Fruit fly (Drosophila melanogaster) whole organism, embryonic: ENCODE data around the gene CG14131.

ENCODE experiments used
- Atf-2 ChIP-seq: fragments of 200-800 bp; sonication (Bioruptor generic); optimal IDR thresholded peaks from 2 replicates; lab custom pipeline; 2016; ENCODE audit warnings: missing biosample characterization, missing genetic modification characterization
- Bgb ChIP-seq: fragments of 200-800 bp; sonication (Bioruptor generic); IDR thresholded peaks from 2 replicates; pipeline ENCODE4 v1.3.6; 2022; ENCODE audit warnings: missing biosample characterization, missing genetic modification characterization; ENCODE audit not compliant: partially characterized antibody
- CG11247 ChIP-seq: fragments of 200-800 bp; sonication (Bioruptor generic); IDR thresholded peaks from 2 replicates; pipeline ENCODE4 v1.3.6; 2022; ENCODE audit warnings: missing biosample characterization, missing genetic modification characterization
- CG12236 ChIP-seq: fragments of 200-800 bp; sonication (Bioruptor generic); optimal IDR thresholded peaks from 2 replicates; lab custom pipeline; 2016; ENCODE audit warnings: missing biosample characterization, missing genetic modification characterization
- CG13894 ChIP-seq: fragments of 200-800 bp; sonication (Bioruptor generic); optimal IDR thresholded peaks from 3 replicates; lab custom pipeline; 2018; ENCODE audit warnings: missing biosample characterization, mild to moderate bottlenecking, missing genetic modification characterization, moderate library complexity
- CG14014 ChIP-seq: fragments of 200-800 bp; sonication (Bioruptor generic); IDR thresholded peaks from 2 replicates; pipeline ENCODE4 v1.3.6; 2022; ENCODE audit warnings: missing biosample characterization, missing genetic modification characterization
- CG14050 ChIP-seq: fragments of 200-800 bp; sonication (Bioruptor generic); IDR thresholded peaks from 3 replicates; pipeline ENCODE4 v1.3.6; 2022; ENCODE audit warnings: missing biosample characterization, missing genetic modification characterization
- CG14667 ChIP-seq: fragments of 200-800 bp; sonication (Bioruptor generic); IDR thresholded peaks from 2 replicates; pipeline ENCODE4 v1.3.6; 2022; ENCODE audit warnings: missing biosample characterization, missing genetic modification characterization
- CG16815 ChIP-seq: fragments of 200-800 bp; sonication (Bioruptor generic); optimal IDR thresholded peaks from 3 replicates; lab custom pipeline; 2017; ENCODE audit warnings: missing biosample characterization, mild to moderate bottlenecking, missing genetic modification characterization
- CG17361 ChIP-seq: fragments of 200-800 bp; sonication (Bioruptor generic); IDR thresholded peaks from 3 replicates; pipeline ENCODE4 v1.3.6; 2022; ENCODE audit warnings: missing biosample characterization, missing genetic modification characterization
- CG17802 ChIP-seq: fragments of 200-800 bp; sonication (Bioruptor generic); optimal IDR thresholded peaks from 2 replicates; lab custom pipeline; 2018; ENCODE audit warnings: missing biosample characterization, mild to moderate bottlenecking, missing genetic modification characterization, moderate library complexity
- CG18619 ChIP-seq: fragments of 200-800 bp; sonication (Bioruptor generic); optimal IDR thresholded peaks from 3 replicates; lab custom pipeline; 2017; ENCODE audit warnings: missing biosample characterization, mild to moderate bottlenecking, missing genetic modification characterization
- CG33557 ChIP-seq: fragments of 200-800 bp; sonication (Bioruptor generic); optimal IDR thresholded peaks from 2 replicates; lab custom pipeline; 2019; ENCODE audit warnings: missing biosample characterization, mild to moderate bottlenecking, missing genetic modification characterization, moderate library complexity
- CG3995 ChIP-seq: fragments of 200-800 bp; sonication (Bioruptor generic); optimal IDR thresholded peaks from 3 replicates; lab custom pipeline; 2016; ENCODE audit warnings: missing biosample characterization, missing genetic modification characterization
- CG5245 ChIP-seq: fragments of 200-800 bp; sonication (Bioruptor generic); optimal IDR thresholded peaks from 3 replicates; lab custom pipeline; 2016; ENCODE audit warnings: missing biosample characterization, missing genetic modification characterization
- CG7963 ChIP-seq: fragments of 200-800 bp; sonication (Bioruptor generic); IDR thresholded peaks from 3 replicates; pipeline ENCODE4 v1.3.6; 2022; ENCODE audit warnings: missing biosample characterization, missing genetic modification characterization; ENCODE audit not compliant: partially characterized antibody
- CG8765 ChIP-seq: fragments of 200-800 bp; sonication (Bioruptor generic); IDR thresholded peaks from 2 replicates; pipeline ENCODE4 v1.3.6; 2022; ENCODE audit warnings: missing biosample characterization, missing genetic modification characterization
- CG9727 ChIP-seq: fragments of 200-800 bp; sonication (Bioruptor generic); optimal IDR thresholded peaks from 3 replicates; lab custom pipeline; 2017; ENCODE audit warnings: missing biosample characterization, mild to moderate bottlenecking, missing genetic modification characterization
- H2.0 ChIP-seq: fragments of 200-800 bp; sonication (Bioruptor generic); IDR thresholded peaks from 2 replicates; pipeline ENCODE4 v1.3.6; 2022; ENCODE audit warnings: missing biosample characterization, missing genetic modification characterization
- HHEX ChIP-seq: fragments of 200-800 bp; sonication (Bioruptor generic); optimal IDR thresholded peaks from 3 replicates; lab custom pipeline; 2017; ENCODE audit warnings: missing biosample characterization, mild to moderate bottlenecking, missing genetic modification characterization, missing genetic modification reagents
- HLH3B ChIP-seq: fragments of 200-800 bp; sonication (Bioruptor generic); IDR thresholded peaks from 2 replicates; pipeline ENCODE4 v1.3.6; 2022; ENCODE audit warnings: missing biosample characterization, missing genetic modification characterization
- Mad ChIP-seq: fragments of 200-800 bp; sonication (Bioruptor generic); optimal IDR thresholded peaks from 2 replicates; lab custom pipeline; 2016; ENCODE audit warnings: missing biosample characterization, missing genetic modification characterization
- Med ChIP-seq: fragments of 200-800 bp; sonication (Bioruptor generic); peaks from one replicate; lab custom pipeline; 2016; ENCODE audit warnings: missing biosample characterization, missing genetic modification characterization, mild to moderate bottlenecking, inconsistent platforms, moderate library complexity
- Pdp1 ChIP-seq, 2 experiments: fragments of 200-800 bp; sonication (Bioruptor generic); optimal IDR thresholded peaks; 3 replicates each; lab custom pipeline; 2016; ENCODE audit warnings: missing biosample characterization in 2 of 2, missing genetic modification characterization in 2 of 2, mild to moderate bottlenecking in 1 of 2, moderate library complexity in 1 of 2
- Rx ChIP-seq: fragments of 200-800 bp; sonication (Bioruptor generic); IDR thresholded peaks from 2 replicates; pipeline ENCODE4 v1.3.6; 2022; ENCODE audit warnings: missing biosample characterization, missing genetic modification characterization
- ac ChIP-seq: fragments of 200-800 bp; sonication (Bioruptor generic); optimal IDR thresholded peaks from 3 replicates; lab custom pipeline; 2017; ENCODE audit warnings: missing biosample characterization, mild to moderate bottlenecking, missing genetic modification characterization
- aop ChIP-seq: fragments of 200-800 bp; sonication (Bioruptor generic); IDR thresholded peaks from 2 replicates; pipeline ENCODE4 v1.3.6; 2022; ENCODE audit warnings: missing biosample characterization, missing genetic modification characterization
- ap ChIP-seq: fragments of 200-800 bp; sonication (Bioruptor generic); IDR thresholded peaks from 2 replicates; pipeline ENCODE4 v1.3.6; 2022; ENCODE audit warnings: missing biosample characterization, missing genetic modification characterization
- ara ChIP-seq: fragments of 200-800 bp; sonication (Bioruptor generic); IDR thresholded peaks from 2 replicates; pipeline ENCODE4 v1.3.6; 2022; ENCODE audit warnings: missing biosample characterization, missing genetic modification characterization
- az2 ChIP-seq: fragments of 200-800 bp; sonication (Bioruptor generic); optimal IDR thresholded peaks from 3 replicates; lab custom pipeline; 2016; ENCODE audit warnings: missing biosample characterization, missing genetic modification characterization
- caup ChIP-seq: fragments of 200-800 bp; sonication (Bioruptor generic); optimal IDR thresholded peaks from 3 replicates; lab custom pipeline; 2017; ENCODE audit warnings: missing biosample characterization, mild to moderate bottlenecking, missing genetic modification characterization, moderate library complexity; ENCODE audit not compliant: severe bottlenecking
- da ChIP-seq: fragments of 200-800 bp; sonication (Bioruptor generic); optimal IDR thresholded peaks from 2 replicates; lab custom pipeline; 2016; ENCODE audit warnings: missing biosample characterization, missing genetic modification characterization
- dati ChIP-seq: fragments of 200-800 bp; sonication (Bioruptor generic); IDR thresholded peaks from 2 replicates; pipeline ENCODE4 v1.3.6; 2022; ENCODE audit warnings: missing biosample characterization, missing genetic modification characterization
- ftz-f1 ChIP-seq: fragments of 200-800 bp; sonication (Bioruptor generic); optimal IDR thresholded peaks from 2 replicates; lab custom pipeline; 2016; ENCODE audit warnings: missing biosample characterization, missing genetic modification characterization
- gce ChIP-seq: fragments of 200-800 bp; sonication (Bioruptor generic); IDR thresholded peaks from 3 replicates; pipeline ENCODE4 v1.3.6; 2022; ENCODE audit warnings: missing biosample characterization, missing genetic modification characterization
- gem ChIP-seq: fragments of 200-800 bp; sonication (Bioruptor generic); optimal IDR thresholded peaks from 2 replicates; lab custom pipeline; 2019; ENCODE audit warnings: missing biosample characterization, mild to moderate bottlenecking, missing genetic modification characterization, moderate library complexity
- gfzf ChIP-seq: fragments of 200-800 bp; sonication (Bioruptor generic); optimal IDR thresholded peaks from 2 replicates; lab custom pipeline; 2016; ENCODE audit warnings: missing biosample characterization, mild to moderate bottlenecking, missing genetic modification characterization, moderate library complexity
- gsb-n ChIP-seq: fragments of 200-800 bp; sonication (Bioruptor generic); optimal IDR thresholded peaks from 3 replicates; lab custom pipeline; 2018; ENCODE audit warnings: missing biosample characterization, mild to moderate bottlenecking, missing genetic modification characterization
- jing ChIP-seq: fragments of 200-800 bp; sonication (Bioruptor generic); optimal IDR thresholded peaks from 2 replicates; lab custom pipeline; 2018; ENCODE audit warnings: missing biosample characterization, mild to moderate bottlenecking, missing genetic modification characterization
- knrl ChIP-seq: fragments of 200-800 bp; sonication (Bioruptor generic); IDR thresholded peaks from 3 replicates; pipeline ENCODE4 v1.3.6; 2022; ENCODE audit warnings: missing biosample characterization, missing genetic modification characterization; ENCODE audit not compliant: partially characterized antibody
- luna ChIP-seq: fragments of 200-800 bp; sonication (Bioruptor generic); optimal IDR thresholded peaks from 2 replicates; lab custom pipeline; 2016; ENCODE audit warnings: missing biosample characterization, missing genetic modification characterization
- mirr ChIP-seq: fragments of 200-800 bp; sonication (Bioruptor generic); optimal IDR thresholded peaks from 3 replicates; lab custom pipeline; 2018; ENCODE audit warnings: missing biosample characterization, mild to moderate bottlenecking, missing genetic modification characterization
- mld ChIP-seq: fragments of 200-800 bp; sonication (Bioruptor generic); IDR thresholded peaks from 3 replicates; pipeline ENCODE4 v1.3.6; 2022; ENCODE audit warnings: missing biosample characterization, missing genetic modification characterization; ENCODE audit not compliant: partially characterized antibody
- nerfin-2 ChIP-seq: fragments of 200-800 bp; sonication (Bioruptor generic); IDR thresholded peaks from 2 replicates; pipeline ENCODE4 v1.3.6; 2022; ENCODE audit warnings: missing biosample characterization, missing genetic modification characterization; ENCODE audit not compliant: partially characterized antibody
- sd ChIP-seq: fragments of 200-800 bp; sonication (Bioruptor generic); optimal IDR thresholded peaks from 3 replicates; lab custom pipeline; 2018; ENCODE audit warnings: missing biosample characterization, mild to moderate bottlenecking, missing genetic modification characterization, moderate library complexity
- seq ChIP-seq: fragments of 200-800 bp; sonication (Bioruptor generic); IDR thresholded peaks from 2 replicates; pipeline ENCODE4 v1.3.6; 2022; ENCODE audit warnings: missing biosample characterization, missing genetic modification characterization
- slou ChIP-seq: fragments of 200-800 bp; sonication (Bioruptor generic); optimal IDR thresholded peaks from 3 replicates; lab custom pipeline; 2016; ENCODE audit warnings: missing biosample characterization, missing genetic modification characterization
- toy ChIP-seq: fragments of 200-800 bp; sonication (Bioruptor generic); IDR thresholded peaks from 2 replicates; pipeline ENCODE4 v1.3.6; 2022; ENCODE audit warnings: missing biosample characterization, missing genetic modification characterization
- yki ChIP-seq: fragments of >200 bp; optimal IDR thresholded peaks from 3 replicates; lab custom pipeline; 2018

Gene CG14131

dm6 chr3L:11822446-11823334, 45.8 kb downstream of the CG14131 start, which contains the start of gene RpL10Ab (continued):
- TF ChIP-seq CG9727 (GFP tag; lab: Kevin White, UChicago) (peak; percentile 78), Rx (GFP tag; lab: Robert Waterston, UW) (peak; percentile 59), CG13894 (tag; lab: Kevin White, UChicago) (peak; percentile 75), luna (peak; percentile 24), sd (tag; lab: Kevin White, UChicago) (no peak), CG3995 (GFP tag; lab: Kevin White, UChicago) (peak; percentile 46), CG17802 (peak; percentile 50), mld (GFP tag; lab: Robert Waterston, UW) (peak; percentile 86; the same call in 2 of the 3 replicates), aop (GFP tag; lab: Robert Waterston, UW) (no peak), toy (GFP tag; lab: Robert Waterston, UW) (peak; percentile 21; the same call in 1 of the 2 replicates), HLH3B (GFP tag; lab: Robert Waterston, UW) (peak; percentile 56), CG16815 (peak; percentile 63), caup (GFP tag; lab: Kevin White, UChicago) (peak; percentile 72), nerfin-2 (GFP tag; lab: Robert Waterston, UW) (peak; percentile 78), Atf-2 (GFP tag; lab: Kevin White, UChicago) (peak; percentile 10), Mad (GFP tag; lab: Kevin White, UChicago) (peak; percentile 7), CG8765 (peak; percentile 44; the same call in 1 of the 2 replicates), dati (no peak; the same call in 1 of the 2 replicates), CG14667 (GFP tag; lab: Robert Waterston, UW) (peak; percentile 59; the same call in 1 of the 2 replicates), gsb-n (tag; lab: Kevin White, UChicago) (peak; percentile 56), CG12236 (no peak), ac (GFP tag; lab: Kevin White, UChicago) (no peak), ap (GFP tag; lab: Robert Waterston, UW) (0 out of 2 replicates have a peak, but pooled peaks have one; percentile 29), CG14014 (GFP tag; lab: Robert Waterston, UW) (no peak; the same call in none of the 2 replicates), HHEX (GFP tag; lab: Kevin White, UChicago) (peak; percentile 51), az2 (GFP tag; lab: Kevin White, UChicago) (peak; percentile 48), CG33557 (GFP tag; lab: Kevin White, UChicago) (peak; percentile 7), CG7963 (GFP tag; lab: Robert Waterston, UW) (peak; percentile 88), gce (GFP tag; lab: Robert Waterston, UW) (no peak), CG18619 (GFP tag; lab: Kevin White, UChicago) (peak; percentile 64), gfzf (GFP tag; lab: Kevin White, UChicago) (no peak), CG17361 (peak; percentile 85), gem (tag; lab: Kevin White, UChicago) (peak; percentile 87), H2.0 (GFP tag; lab: Robert Waterston, UW) (peak; percentile 61), mirr (peak; percentile 57), CG11247 (GFP tag; lab: Robert Waterston, UW) (peak; percentile 64), Med (GFP tag; lab: Kevin White, UChicago) (peak; percentile 96), yki (lab: Kevin White, UChicago) (no peak), CG14050 (no peak), Pdp1 (GFP tag; optimal IDR thresholded peaks at IDR 0.05; lab: Kevin White, UChicago) (peak; percentile 33 to 72), jing (GFP tag; lab: Kevin White, UChicago) (no peak), ftz-f1 (GFP tag; lab: Kevin White, UChicago) (no peak), knrl (GFP tag; lab: Robert Waterston, UW) (peak; percentile 82), ara (no peak), da (GFP tag; lab: Kevin White, UChicago) (no peak), Bgb (GFP tag; lab: Robert Waterston, UW) (peak; percentile 92), CG5245 (GFP tag; lab: Kevin White, UChicago) (peak; percentile 6), seq (GFP tag; lab: Robert Waterston, UW) (no peak), slou (peak; percentile 34)
